Worm (Caenorhabditis elegans): Measurements from ENCODE around the gene col-125.
"Not testable (repeated sequence)": the region's sequence is repeated elsewhere in the genome, so short reads cannot be mapped to it uniquely, and the experiment has no call there.

Gene col-125

ce11 chrIV:11183991-11184390, 41.3 kb upstream of the col-125 start, which contains the start of gene nuaf-3:
nuaf-3 (plus strand) TSS chrIV:11184291.
- TF ChIP-seq zfp-3 (GFP tag; conservative IDR thresholded peaks at IDR 0.05) = no peak
- no peak for TF ChIP-seq daf-16 (GFP tag; optimal IDR thresholded peaks at IDR 0.05)
- TF ChIP-seq daf-16 (tag; optimal IDR thresholded peaks at IDR 0.05) = peak; percentile 34
- peak; percentile 22 for TF ChIP-seq dve-1 (tag; optimal IDR thresholded peaks at IDR 0.05; ENCODE audit: insufficient read depth)
- 0 out of 2 replicates have a peak, but pooled peaks have one; percentile 27 for TF ChIP-seq T26A8.4 (GFP tag; IDR thresholded peaks at IDR 0.05)
- TF ChIP-seq ama-1 (optimal IDR thresholded peaks at IDR 0.05) = peak; percentile 44
- TF ChIP-seq unc-62 (GFP tag; optimal IDR thresholded peaks at IDR 0.05 in 1 of 2) = peak in 1 of 2 experiments; percentile 12
- no peak for TF ChIP-seq unc-62 (tag; optimal IDR thresholded peaks at IDR 0.05)
- TF ChIP-seq nhr-28 (tag; optimal IDR thresholded peaks at IDR 0.05) = no peak

DNA sequence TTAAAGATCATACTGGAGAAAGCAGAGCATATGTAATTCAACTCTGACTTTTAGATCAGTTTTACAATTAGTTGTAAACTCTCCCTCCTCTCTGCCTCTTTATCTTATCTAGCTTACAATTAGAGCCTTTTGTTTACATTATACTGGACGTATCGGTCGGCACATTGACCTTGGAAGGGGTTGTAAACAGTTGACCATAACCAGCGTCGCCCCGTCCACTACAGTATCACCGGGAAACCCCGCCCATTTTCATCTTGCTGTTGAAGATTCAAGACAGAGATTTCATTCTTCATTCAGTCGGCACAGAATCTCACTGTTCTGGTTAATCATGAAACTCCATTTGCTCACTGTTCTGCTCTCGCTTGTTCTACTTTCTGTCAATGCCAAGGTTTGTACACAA, 38.6 kb upstream of the col-125 start, which contains the start of gene sdz-27:
TSS of gene sdz-27 (plus strand) at position 301 of the 400 bp plus-strand sequence.
- TF ChIP-seq pha-4 (GFP tag; IDR thresholded peaks at IDR 0.05) = no peak
- TF ChIP-seq pha-4 (tag; optimal IDR thresholded peaks at IDR 0.05) = no peak
- TF ChIP-seq unc-62 (GFP tag; optimal IDR thresholded peaks at IDR 0.05 in 1 of 2) = peak in 1 of 2 experiments; percentile 29
- TF ChIP-seq unc-62 (tag; optimal IDR thresholded peaks at IDR 0.05) = no peak
- no peak for TF ChIP-seq cey-2 (tag; optimal IDR thresholded peaks at IDR 0.05; ENCODE audit: borderline replicate concordance, insufficient read depth)

- TF ChIP-seq nhr-11 (tag; optimal IDR thresholded peaks at IDR 0.05) (no peak), aha-1 (tag) (no peak), sdz-12 (GFP tag; optimal IDR thresholded peaks at IDR 0.05) (no peak), saeg-2 (GFP tag; IDR thresholded peaks at IDR 0.05) (no peak), Y75B8A.6 (GFP tag; IDR thresholded peaks at IDR 0.05) (no peak), spr-1 (tag; optimal IDR thresholded peaks at IDR 0.05) (no peak), zfp-3 (GFP tag; conservative IDR thresholded peaks at IDR 0.05) (no peak), madf-9 (GFP tag; conservative IDR thresholded peaks at IDR 0.05) (no peak), ceh-44 (GFP tag; IDR thresholded peaks at IDR 0.05) (no peak), mdl-1 (tag; optimal IDR thresholded peaks at IDR 0.05) (no peak), ctbp-1 (GFP tag; IDR thresholded peaks at IDR 0.05) (no peak), dmd-9 (GFP tag; IDR thresholded peaks at IDR 0.05) (no peak), snpc-1.2 (GFP tag; IDR thresholded peaks at IDR 0.05) (no peak), unc-39 (tag; optimal IDR thresholded peaks at IDR 0.05) (no peak)
Measured at ce11 chrIV:11189411-11189810, 35.9 kb upstream of the col-125 start, which contains the start of gene fbxb-79. fbxb-79 (minus strand) TSS chrIV:11189511.

- peak; percentile 71 for TF ChIP-seq hmg-1.1 (GFP tag; IDR thresholded peaks at IDR 0.05)
- TF ChIP-seq F44E2.7 (GFP tag; IDR thresholded peaks at IDR 0.05) = peak; percentile 58; the same call in 1 of the 2 replicates
- TF ChIP-seq snpc-1.2 (GFP tag; IDR thresholded peaks at IDR 0.05) = peak; percentile 80
- TF ChIP-seq madf-5 (GFP tag; IDR thresholded peaks at IDR 0.05) = 0 out of 4 replicates have a peak, but pooled peaks of 1 of the 2 experiments have one; percentile 50
- peak; percentile 70; the same call in 1 of the 2 replicates for TF ChIP-seq pha-4 (GFP tag; IDR thresholded peaks at IDR 0.05)
- TF ChIP-seq pha-4 (tag; optimal IDR thresholded peaks at IDR 0.05) = not testable (repeated sequence)
- TF ChIP-seq ZK337.2 (GFP tag; IDR thresholded peaks at IDR 0.05) = peak; percentile 73
- TF ChIP-seq D1046.2 (GFP tag; IDR thresholded peaks at IDR 0.05) = peak; percentile 66; the same call in 1 of the 2 replicates
- TF ChIP-seq vab-7 (GFP tag; IDR thresholded peaks at IDR 0.05) = peak; percentile 78
- peak; percentile 66; the same call in 1 of the 2 replicates for TF ChIP-seq zfp-3 (GFP tag; conservative IDR thresholded peaks at IDR 0.05)
- peak; percentile 76 for TF ChIP-seq dmd-8 (GFP tag; IDR thresholded peaks at IDR 0.05)
- peak; percentile 62; the same call in 1 of the 2 replicates for TF ChIP-seq ctbp-1 (GFP tag; IDR thresholded peaks at IDR 0.05)
- 0 out of 2 replicates have a peak, but pooled peaks have one; percentile 32 for TF ChIP-seq nhr-42 (GFP tag; IDR thresholded peaks at IDR 0.05)
- TF ChIP-seq F26F4.8 (GFP tag; conservative IDR thresholded peaks at IDR 0.05) = peak; percentile 79
- TF ChIP-seq nhr-41 (GFP tag; IDR thresholded peaks at IDR 0.05) = 0 out of 2 replicates have a peak, but pooled peaks have one; percentile 60
Measured at ce11 chrIV:11196866-11197265, 28.4 kb upstream of the col-125 start.

Data from whole organism, L4 larva.